Worm (Caenorhabditis elegans) whole organism, L4 larva: ENCODE results near the gene Y64G10A.10.

Source experiments
- D1046.2 ChIP-seq: fragments of 200-800 bp; sonication (Bioruptor generic); IDR thresholded peaks from 2 replicates; pipeline ENCODE4 v1.3.6; 2022; ENCODE audit warnings: missing genetic modification characterization, missing compliant biosample characterization
- F37D6.2 ChIP-seq: sonication (generic microtip); optimal IDR thresholded peaks from 2 replicates; lab custom pipeline; 2016; ENCODE audit warnings: mild to moderate bottlenecking, missing genetic modification characterization, missing compliant biosample characterization
- F49E8.2 ChIP-seq: sonication (generic microtip); optimal IDR thresholded peaks from 2 replicates; lab custom pipeline; 2016; ENCODE audit warnings: missing compliant biosample characterization, mild to moderate bottlenecking, missing genetic modification characterization, borderline replicate concordance
- R02D3.7 ChIP-seq: fragments of 150-350 bp; sonication (generic microtip); optimal IDR thresholded peaks from 3 replicates; lab custom pipeline; 2014; ENCODE audit warnings: missing biosample characterization, missing genetic modification characterization
- T20F7.1 ChIP-seq: fragments of 200-800 bp; sonication (Bioruptor generic); optimal IDR thresholded peaks from 2 replicates; lab custom pipeline; 2018; ENCODE audit warnings: mild to moderate bottlenecking, missing genetic modification characterization, missing compliant biosample characterization
- Y105C5A.15 ChIP-seq: fragments of 200-800 bp; sonication (Bioruptor generic); IDR thresholded peaks from 2 replicates; pipeline ENCODE4 v1.3.6; 2022; ENCODE audit warnings: missing genetic modification characterization, missing compliant biosample characterization
- Y5F2A.4 ChIP-seq: fragments of 200-800 bp; sonication (Bioruptor generic); optimal IDR thresholded peaks from 2 replicates; lab custom pipeline; 2018; ENCODE audit warnings: mild to moderate bottlenecking, missing genetic modification characterization, missing compliant biosample characterization
- ZK337.2 ChIP-seq: fragments of 200-800 bp; sonication (Bioruptor generic); IDR thresholded peaks from 2 replicates; pipeline ENCODE4 v1.3.6; 2022; ENCODE audit warnings: missing genetic modification reagents, missing genetic modification characterization, missing compliant biosample characterization
- ZK546.5 ChIP-seq, 2 experiments: sonication (generic microtip); optimal IDR thresholded peaks; 2 replicates each; lab custom pipeline; 2017; ENCODE audit warnings: missing biosample characterization in 2 of 2, missing genetic modification characterization in 2 of 2
- aha-1 ChIP-seq: fragments of 150-350 bp; peaks from one replicate; lab custom pipeline; 2014; ENCODE audit warnings: missing biosample characterization, missing genetic modification characterization
- aly-2 ChIP-seq: sonication (generic microtip); optimal IDR thresholded peaks from 2 replicates; lab custom pipeline; 2018; ENCODE audit warnings: missing biosample characterization, missing genetic modification characterization
- ama-1 ChIP-seq: fragments of 150-350 bp; optimal IDR thresholded peaks from 2 replicates; lab custom pipeline; 2014; ENCODE audit warnings: inconsistent platforms, mixed read lengths
- arid-1 ChIP-seq: fragments of 200-800 bp; sonication (Bioruptor generic); conservative IDR thresholded peaks from 2 replicates; pipeline ENCODE4 v1.3.6; 2022; ENCODE audit warnings: missing genetic modification reagents, missing genetic modification characterization, missing compliant biosample characterization
- ceh-20 ChIP-seq: fragments of 200-800 bp; sonication (Bioruptor generic); IDR thresholded peaks from 2 replicates; pipeline ENCODE4 v1.3.6; 2022; ENCODE audit warnings: missing genetic modification reagents, missing genetic modification characterization, missing compliant biosample characterization
- ceh-28 ChIP-seq: fragments of 150-350 bp; optimal IDR thresholded peaks from 2 replicates; lab custom pipeline; 2014; ENCODE audit warnings: missing biosample characterization, missing genetic modification reagents, missing genetic modification characterization
- ceh-32 ChIP-seq: sonication (generic microtip); optimal IDR thresholded peaks from 2 replicates; lab custom pipeline; 2016; ENCODE audit warnings: mild to moderate bottlenecking, missing genetic modification characterization, missing compliant biosample characterization; ENCODE audit not compliant: poor library complexity
- ceh-82 ChIP-seq: sonication (generic microtip); optimal IDR thresholded peaks from 2 replicates; lab custom pipeline; 2017; ENCODE audit warnings: missing biosample characterization, missing genetic modification characterization
- cey-2 ChIP-seq: sonication (generic microtip); optimal IDR thresholded peaks from 3 replicates; lab custom pipeline; 2017; ENCODE audit warnings: missing genetic modification characterization, mild to moderate bottlenecking, missing compliant biosample characterization, antibody characterized with exemption, borderline replicate concordance; ENCODE audit not compliant: insufficient read depth
- daf-12 ChIP-seq: fragments of 150-350 bp; optimal IDR thresholded peaks from 2 replicates; lab custom pipeline; 2014; ENCODE audit warnings: missing biosample characterization, missing genetic modification reagents, missing genetic modification characterization
- daf-16 ChIP-seq, 3 experiments: sonication (generic microtip); optimal IDR thresholded peaks; 2 replicates each; lab custom pipeline; 2016 to 2017; ENCODE audit warnings: missing genetic modification characterization in 3 of 3, missing genetic modification reagents in 3 of 3, mild to moderate bottlenecking in 2 of 3, missing compliant biosample characterization in 2 of 3, missing biosample characterization in 1 of 3, moderate library complexity in 1 of 3
- daf-19 ChIP-seq: fragments of 200-800 bp; sonication (Bioruptor generic); conservative IDR thresholded peaks from 2 replicates; pipeline ENCODE4 v1.3.6; 2022; ENCODE audit warnings: missing genetic modification characterization, missing compliant biosample characterization
- dmd-6 ChIP-seq: fragments of 200-800 bp; sonication (Bioruptor generic); IDR thresholded peaks from 2 replicates; pipeline ENCODE4 v1.3.6; 2022; ENCODE audit warnings: missing genetic modification reagents, missing genetic modification characterization, missing compliant biosample characterization
- dmd-9 ChIP-seq: fragments of 200-800 bp; sonication (Bioruptor generic); IDR thresholded peaks from 2 replicates; pipeline ENCODE4 v1.3.6; 2022; ENCODE audit warnings: missing genetic modification reagents, missing genetic modification characterization, missing compliant biosample characterization
- duxl-1 ChIP-seq: sonication (generic microtip); optimal IDR thresholded peaks from 2 replicates; lab custom pipeline; 2016; ENCODE audit warnings: mild to moderate bottlenecking, missing genetic modification characterization, moderate library complexity, missing compliant biosample characterization; ENCODE audit not compliant: poor library complexity
- dve-1 ChIP-seq: sonication (generic microtip); optimal IDR thresholded peaks from 2 replicates; lab custom pipeline; 2017; ENCODE audit warnings: antibody characterized with exemption, mild to moderate bottlenecking, missing genetic modification characterization, missing compliant biosample characterization; ENCODE audit not compliant: insufficient read depth
- fkh-10 ChIP-seq: fragments of 150-350 bp; optimal IDR thresholded peaks from 2 replicates; lab custom pipeline; 2014; ENCODE audit warnings: missing biosample characterization, missing genetic modification reagents, missing genetic modification characterization
- fos-1 ChIP-seq: fragments of 150-350 bp; optimal IDR thresholded peaks from 2 replicates; lab custom pipeline; 2014; ENCODE audit warnings: missing biosample characterization, missing genetic modification characterization
- hif-1 ChIP-seq, 2 experiments: sonication (generic microtip); optimal IDR thresholded peaks; 2 replicates each; lab custom pipeline; 2016 to 2017; ENCODE audit warnings: missing compliant biosample characterization in 2 of 2, missing genetic modification characterization in 2 of 2, missing genetic modification reagents in 2 of 2, missing genotype in 2 of 2, mild to moderate bottlenecking in 1 of 2
- hlh-11 ChIP-seq: fragments of 200-800 bp; sonication (Bioruptor generic); optimal IDR thresholded peaks from 2 replicates; lab custom pipeline; 2018; ENCODE audit warnings: mild to moderate bottlenecking, missing genetic modification characterization, missing compliant biosample characterization
- hlh-30 ChIP-seq: sonication (generic microtip); optimal IDR thresholded peaks from 2 replicates; lab custom pipeline; 2017; ENCODE audit warnings: antibody characterized with exemption, mild to moderate bottlenecking, missing genetic modification characterization, missing compliant biosample characterization; ENCODE audit not compliant: insufficient read depth
- lim-7 ChIP-seq: fragments of 200-800 bp; sonication (Bioruptor generic); IDR thresholded peaks from 2 replicates; pipeline ENCODE4 v1.3.6; 2022; ENCODE audit warnings: missing genetic modification characterization, missing compliant biosample characterization
- lin-1 ChIP-seq: fragments of 200-800 bp; sonication (Bioruptor generic); IDR thresholded peaks from 2 replicates; pipeline ENCODE4 v1.3.6; 2022; ENCODE audit warnings: missing genetic modification reagents, missing genetic modification characterization, missing compliant biosample characterization
- lin-15B ChIP-seq: fragments of 150-350 bp; sonication (generic microtip); optimal IDR thresholded peaks from 3 replicates; lab custom pipeline; 2014; ENCODE audit warnings: missing biosample characterization, missing genetic modification characterization
- lir-3 ChIP-seq: sonication (generic microtip); optimal IDR thresholded peaks from 2 replicates; lab custom pipeline; 2016; ENCODE audit warnings: mild to moderate bottlenecking, missing genetic modification characterization, missing compliant biosample characterization
- lsy-2 ChIP-seq, 2 experiments: fragments of 150-350 bp in 1 of 2; sonication (generic microtip) in 1 of 2; optimal IDR thresholded peaks; 2 replicates each; lab custom pipeline; 2014 to 2017; ENCODE audit warnings: missing biosample characterization in 2 of 2, missing genetic modification characterization in 2 of 2
- madf-9 ChIP-seq: fragments of 200-800 bp; sonication (Bioruptor generic); conservative IDR thresholded peaks from 2 replicates; pipeline ENCODE4 v1.3.6; 2022; ENCODE audit warnings: missing genetic modification reagents, missing genetic modification characterization, missing compliant biosample characterization
- mdt-29 ChIP-seq: fragments of 200-800 bp; sonication (Bioruptor generic); IDR thresholded peaks from 2 replicates; pipeline ENCODE4 v1.3.6; 2022; ENCODE audit warnings: missing genetic modification reagents, missing genetic modification characterization, missing compliant biosample characterization
- nhr-111 ChIP-seq: fragments of 200-800 bp; sonication (Bioruptor generic); optimal IDR thresholded peaks from 2 replicates; lab custom pipeline; 2018; ENCODE audit warnings: mild to moderate bottlenecking, missing genetic modification characterization, missing compliant biosample characterization
- nhr-237 ChIP-seq: sonication (generic microtip); optimal IDR thresholded peaks from 2 replicates; lab custom pipeline; 2017; ENCODE audit warnings: missing biosample characterization, missing genetic modification characterization
- nhr-28 ChIP-seq: fragments of 150-350 bp; optimal IDR thresholded peaks from 2 replicates; lab custom pipeline; 2014; ENCODE audit warnings: missing biosample characterization, missing genetic modification characterization
- nhr-48 ChIP-seq: sonication (generic microtip); optimal IDR thresholded peaks from 2 replicates; lab custom pipeline; 2016; ENCODE audit warnings: mild to moderate bottlenecking, missing genetic modification characterization, missing compliant biosample characterization
- nhr-76 ChIP-seq: fragments of 150-350 bp; optimal IDR thresholded peaks from 2 replicates; lab custom pipeline; 2014; ENCODE audit warnings: missing biosample characterization, missing genetic modification characterization
- nhr-77 ChIP-seq: fragments of 150-350 bp; optimal IDR thresholded peaks from 2 replicates; lab custom pipeline; 2014; ENCODE audit warnings: missing biosample characterization, missing genetic modification characterization
- pha-4 ChIP-seq, 2 experiments: fragments of 150-350 bp in 1 of 2; fragments of 200-800 bp in 1 of 2; sonication (Bioruptor generic) in 1 of 2; IDR thresholded peaks in 1 of 2; optimal IDR thresholded peaks in 1 of 2; 2 replicates each; pipeline versions ENCODE4 v1.3.6 to Lab custom; 2014 to 2022; ENCODE audit warnings: missing genetic modification characterization in 2 of 2, missing genetic modification reagents in 2 of 2, missing biosample characterization in 1 of 2, missing compliant biosample characterization in 1 of 2
- rbr-2 ChIP-seq: sonication (generic microtip); optimal IDR thresholded peaks from 2 replicates; lab custom pipeline; 2016; ENCODE audit warnings: missing genotype, missing genetic modification characterization, missing compliant biosample characterization
- snpc-4 ChIP-seq: fragments of 150-350 bp; optimal IDR thresholded peaks from 2 replicates; lab custom pipeline; 2014; ENCODE audit warnings: missing biosample characterization, missing genetic modification characterization
- spr-3 ChIP-seq: fragments of 200-800 bp; sonication (Bioruptor generic); optimal IDR thresholded peaks from 2 replicates; lab custom pipeline; 2018; ENCODE audit warnings: mild to moderate bottlenecking, missing genetic modification characterization, missing compliant biosample characterization
- tra-1 ChIP-seq: fragments of 200-800 bp; sonication (Bioruptor generic); IDR thresholded peaks from 2 replicates; pipeline ENCODE4 v1.3.6; 2022; ENCODE audit warnings: missing genetic modification reagents, missing genetic modification characterization, missing compliant biosample characterization
- unc-39 ChIP-seq: sonication (generic microtip); optimal IDR thresholded peaks from 2 replicates; lab custom pipeline; 2017; ENCODE audit warnings: missing biosample characterization, missing genetic modification characterization
- zag-1 ChIP-seq: fragments of 150-350 bp; optimal IDR thresholded peaks from 2 replicates; lab custom pipeline; 2014; ENCODE audit warnings: missing biosample characterization, missing genetic modification characterization
- zip-2 ChIP-seq: fragments of 150-350 bp; optimal IDR thresholded peaks from 2 replicates; lab custom pipeline; 2014; ENCODE audit warnings: missing biosample characterization, missing genetic modification characterization

The Y64G10A.10 gene

DNA sequence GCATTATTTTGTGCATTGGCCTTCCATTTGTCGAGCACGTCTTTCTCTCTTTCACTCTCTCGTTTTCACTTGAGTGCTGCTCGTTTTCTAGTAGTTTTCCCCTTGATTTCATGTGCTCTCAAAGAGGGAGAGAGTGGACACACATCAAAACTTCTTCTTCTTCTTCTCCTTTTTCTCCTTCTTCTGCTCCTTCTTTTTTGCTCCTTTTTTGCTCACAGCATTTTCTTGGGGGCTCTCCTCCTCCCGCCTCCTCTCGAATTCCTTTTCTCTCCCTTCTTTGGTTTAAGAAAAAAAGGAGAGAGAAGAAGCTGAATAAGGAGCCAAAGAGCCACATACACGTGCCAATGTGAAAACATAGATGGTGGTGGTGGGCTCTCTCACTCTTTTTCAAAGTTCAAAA, 31.3 kb upstream of the Y64G10A.10 start:
- TF ChIP-seq nhr-48 (tag; lab: Kevin White, UChicago) (no peak), dmd-9 (GFP tag; lab: Robert Waterston, UW) (no peak), F37D6.2 (peak; percentile 9), hlh-30 (peak; percentile 24), lir-3 (tag; lab: Kevin White, UChicago) (no peak), daf-19 (GFP tag; lab: Robert Waterston, UW) (no peak), aha-1 (tag; lab: Kevin White, UChicago) (peak; percentile 96), dve-1 (tag; lab: Kevin White, UChicago) (no peak), unc-39 (tag; lab: Kevin White, UChicago) (no peak), snpc-4 (tag; lab: Kevin White, UChicago) (no peak), aly-2 (tag; lab: Kevin White, UChicago) (no peak), hif-1 (tag; optimal IDR thresholded peaks at IDR 0.05; lab: Kevin White, UChicago) (peak in 1 of 2 experiments; percentile 33), nhr-77 (tag; lab: Kevin White, UChicago) (no peak), ama-1 (lab: Kevin White, UChicago) (no peak), nhr-28 (tag; lab: Kevin White, UChicago) (no peak), R02D3.7 (tag; lab: Kevin White, UChicago) (no peak), pha-4 (GFP tag; IDR thresholded peaks at IDR 0.05; lab: Robert Waterston, UW) (peak; percentile 18; the same call in 1 of the 2 replicates), pha-4 (tag; optimal IDR thresholded peaks at IDR 0.05; lab: Kevin White, UChicago) (no peak), lsy-2 (tag; optimal IDR thresholded peaks at IDR 0.05; lab: Kevin White, UChicago) (peak; percentile 2 to 42), ceh-82 (tag; lab: Kevin White, UChicago) (no peak), daf-12 (tag; lab: Kevin White, UChicago) (no peak), duxl-1 (no peak), ZK546.5 (tag; optimal IDR thresholded peaks at IDR 0.05; lab: Kevin White, UChicago) (no peak), lin-1 (no peak), fos-1 (no peak), Y5F2A.4 (GFP tag; lab: Kevin White, UChicago) (no peak), F49E8.2 (no peak), ceh-20 (GFP tag; lab: Robert Waterston, UW) (no peak), nhr-111 (no peak), hlh-11 (no peak), zip-2 (no peak), D1046.2 (no peak), lin-15B (tag; lab: Kevin White, UChicago) (no peak), ceh-32 (no peak), lim-7 (GFP tag; lab: Robert Waterston, UW) (no peak), ceh-28 (tag; lab: Kevin White, UChicago) (no peak), Y105C5A.15 (no peak), cey-2 (tag; lab: Kevin White, UChicago) (no peak), tra-1 (GFP tag; lab: Robert Waterston, UW) (no peak), ZK337.2 (GFP tag; lab: Robert Waterston, UW) (no peak), daf-16 (GFP tag; optimal IDR thresholded peaks at IDR 0.05; lab: Kevin White, UChicago) (no peak), daf-16 (tag; optimal IDR thresholded peaks at IDR 0.05; lab: Kevin White, UChicago) (no peak), arid-1 (GFP tag; lab: Robert Waterston, UW) (no peak), madf-9 (GFP tag; lab: Robert Waterston, UW) (no peak), nhr-76 (tag; lab: Kevin White, UChicago) (no peak), fkh-10 (GFP tag; lab: Kevin White, UChicago) (peak; percentile 43), zag-1 (tag; lab: Kevin White, UChicago) (no peak), rbr-2 (tag; lab: Kevin White, UChicago) (peak; percentile 48), spr-3 (no peak), T20F7.1 (no peak), dmd-6 (GFP tag; lab: Robert Waterston, UW) (no peak), nhr-237 (tag; lab: Kevin White, UChicago) (no peak), mdt-29 (no peak)
